Worm (Caenorhabditis elegans) whole organism, young adult: ENCODE measurements around the gene R13A5.10.

ENCODE experiments used
- B0019.2 ChIP-seq: fragments of 200-800 bp; sonication (Bioruptor generic); conservative IDR thresholded peaks from 2 replicates; pipeline ENCODE4 v1.3.6; 2022; ENCODE audit warnings: missing genetic modification reagents, missing genetic modification characterization, missing compliant biosample characterization
- B0336.3 ChIP-seq: fragments of 200-800 bp; sonication (Bioruptor generic); IDR thresholded peaks from 2 replicates; pipeline ENCODE4 v1.3.6; 2022; ENCODE audit warnings: missing genetic modification characterization, missing compliant biosample characterization
- C06A6.2 ChIP-seq: fragments of 200-800 bp; sonication (Bioruptor generic); conservative IDR thresholded peaks from 2 replicates; pipeline ENCODE4 v1.3.6; 2022; ENCODE audit warnings: missing genetic modification characterization, missing compliant biosample characterization
- D2030.7 ChIP-seq: fragments of 200-800 bp; sonication (Bioruptor generic); IDR thresholded peaks from 2 replicates; pipeline ENCODE4 v1.3.6; 2022; ENCODE audit warnings: missing genetic modification reagents, missing genetic modification characterization, missing compliant biosample characterization
- F10E7.11 ChIP-seq: sonication (generic microtip); optimal IDR thresholded peaks from 2 replicates; lab custom pipeline; 2017; ENCODE audit warnings: mild to moderate bottlenecking, missing genetic modification characterization, moderate library complexity, missing compliant biosample characterization
- F52B5.7 ChIP-seq: sonication (generic microtip); optimal IDR thresholded peaks from 2 replicates; lab custom pipeline; 2016; ENCODE audit warnings: mild to moderate bottlenecking, missing genetic modification characterization, missing compliant biosample characterization
- F55B11.4 ChIP-seq: sonication (generic microtip); optimal IDR thresholded peaks from 2 replicates; lab custom pipeline; 2016; ENCODE audit warnings: missing compliant biosample characterization, missing genetic modification characterization, borderline replicate concordance; ENCODE audit not compliant: insufficient read depth
- Y79H2A.3 ChIP-seq: fragments of 200-800 bp; sonication (Bioruptor generic); conservative IDR thresholded peaks from 2 replicates; pipeline ENCODE4 v1.3.6; 2022; ENCODE audit warnings: missing genetic modification reagents, missing genetic modification characterization, missing compliant biosample characterization
- atf-7 ChIP-seq: sonication (generic microtip); optimal IDR thresholded peaks from 2 replicates; lab custom pipeline; 2017; ENCODE audit warnings: mild to moderate bottlenecking, missing genetic modification characterization, missing compliant biosample characterization
- bed-2 ChIP-seq: fragments of 200-800 bp; sonication (Bioruptor generic); IDR thresholded peaks from 2 replicates; pipeline ENCODE4 v1.3.6; 2022; ENCODE audit warnings: missing genetic modification reagents, missing genetic modification characterization, missing compliant biosample characterization
- cebp-2 ChIP-seq: fragments of 200-800 bp; sonication (Bioruptor generic); IDR thresholded peaks from 2 replicates; pipeline ENCODE4 v1.3.6; 2022; ENCODE audit warnings: missing genetic modification characterization, missing compliant biosample characterization
- ceh-40 ChIP-seq: fragments of 200-800 bp; sonication (Bioruptor generic); IDR thresholded peaks from 2 replicates; pipeline ENCODE4 v1.3.6; 2022; ENCODE audit warnings: missing genetic modification characterization, missing compliant biosample characterization
- ceh-58 ChIP-seq: fragments of 200-800 bp; sonication (Bioruptor generic); IDR thresholded peaks from 2 replicates; pipeline ENCODE4 v1.3.6; 2022; ENCODE audit warnings: missing genetic modification characterization, missing compliant biosample characterization
- ceh-79 ChIP-seq: sonication (generic microtip); optimal IDR thresholded peaks from 2 replicates; lab custom pipeline; 2017; ENCODE audit warnings: mild to moderate bottlenecking, missing genetic modification characterization, missing compliant biosample characterization
- ceh-91 ChIP-seq: fragments of 200-800 bp; sonication (Bioruptor generic); IDR thresholded peaks from 2 replicates; pipeline ENCODE4 v1.3.6; 2022; ENCODE audit warnings: missing genetic modification reagents, missing genetic modification characterization, missing compliant biosample characterization
- dpff-1 ChIP-seq: sonication (generic microtip); optimal IDR thresholded peaks from 2 replicates; lab custom pipeline; 2017; ENCODE audit warnings: mild to moderate bottlenecking, missing genetic modification characterization, missing compliant biosample characterization
- dpl-1 ChIP-seq: fragments of 150-350 bp; optimal IDR thresholded peaks from 2 replicates; lab custom pipeline; 2014; ENCODE audit warnings: missing biosample characterization, missing genetic modification reagents, missing genetic modification characterization
- let-526 ChIP-seq: fragments of 200-800 bp; sonication (Bioruptor generic); IDR thresholded peaks from 2 replicates; pipeline ENCODE4 v1.3.6; 2022; ENCODE audit warnings: missing genetic modification reagents, missing genetic modification characterization, missing compliant biosample characterization
- lin-35 ChIP-seq, 3 experiments: fragments of 150-350 bp in 2 of 3; sonication (generic microtip) in 1 of 3; optimal IDR thresholded peaks; 2 replicates each; lab custom pipeline; 2014 to 2018; ENCODE audit warnings: missing biosample characterization in 3 of 3, missing genetic modification characterization in 3 of 3, missing genetic modification reagents in 3 of 3
- lin-40 ChIP-seq: sonication (generic microtip); optimal IDR thresholded peaks from 2 replicates; lab custom pipeline; 2016; ENCODE audit warnings: missing genetic modification characterization, mild to moderate bottlenecking, missing compliant biosample characterization, missing genotype, missing genetic modification reagents
- madf-3 ChIP-seq: fragments of 200-800 bp; sonication (Bioruptor generic); IDR thresholded peaks from 2 replicates; pipeline ENCODE4 v1.3.6; 2022; ENCODE audit warnings: missing genetic modification reagents, missing genetic modification characterization, missing compliant biosample characterization
- madf-8 ChIP-seq: fragments of 200-800 bp; sonication (Bioruptor generic); conservative IDR thresholded peaks from 2 replicates; pipeline ENCODE4 v1.3.6; 2022; ENCODE audit warnings: missing genetic modification reagents, missing genetic modification characterization, missing compliant biosample characterization
- mcd-1 ChIP-seq: fragments of 200-800 bp; sonication (Bioruptor generic); IDR thresholded peaks from 2 replicates; pipeline ENCODE4 v1.3.6; 2022; ENCODE audit warnings: missing genetic modification reagents, missing genetic modification characterization, missing compliant biosample characterization
- mxl-1 ChIP-seq: sonication (generic microtip); optimal IDR thresholded peaks from 2 replicates; lab custom pipeline; 2016; ENCODE audit warnings: missing genetic modification characterization, missing compliant biosample characterization
- nfya-2 ChIP-seq: fragments of 200-800 bp; sonication (Bioruptor generic); IDR thresholded peaks from 2 replicates; pipeline ENCODE4 v1.3.6; 2022; ENCODE audit warnings: missing genetic modification reagents, missing genetic modification characterization, missing compliant biosample characterization
- nhr-80 ChIP-seq: sonication (generic microtip); optimal IDR thresholded peaks from 2 replicates; lab custom pipeline; 2016; ENCODE audit warnings: missing genetic modification characterization, missing compliant biosample characterization
- nhr-90 ChIP-seq: sonication (generic microtip); optimal IDR thresholded peaks from 2 replicates; lab custom pipeline; 2016; ENCODE audit warnings: missing genotype, mild to moderate bottlenecking, missing genetic modification characterization, missing compliant biosample characterization
- pha-4 ChIP-seq: fragments of 150-350 bp; sonication (generic microtip); optimal IDR thresholded peaks from 2 replicates; lab custom pipeline; 2014; ENCODE audit warnings: missing biosample characterization, missing genetic modification reagents, missing genetic modification characterization
- repo-1 ChIP-seq: sonication (generic microtip); optimal IDR thresholded peaks from 2 replicates; lab custom pipeline; 2017; ENCODE audit warnings: mild to moderate bottlenecking, missing genetic modification characterization, missing compliant biosample characterization
- sea-2 ChIP-seq: fragments of 200-800 bp; sonication (Bioruptor generic); IDR thresholded peaks from 2 replicates; pipeline ENCODE4 v1.3.6; 2022; ENCODE audit warnings: missing genetic modification characterization, missing compliant biosample characterization
- snpc-1.3 ChIP-seq: sonication (generic microtip); optimal IDR thresholded peaks from 2 replicates; lab custom pipeline; 2017; ENCODE audit warnings: missing genetic modification characterization, mild to moderate bottlenecking, missing compliant biosample characterization, antibody characterized with exemption, moderate library complexity, missing genotype, missing genetic modification reagents; ENCODE audit not compliant: insufficient read depth
- sptf-2 ChIP-seq: fragments of 200-800 bp; sonication (Bioruptor generic); optimal IDR thresholded peaks from 2 replicates; lab custom pipeline; 2018; ENCODE audit warnings: mild to moderate bottlenecking, missing genetic modification characterization, missing compliant biosample characterization
- tbp1 ChIP-seq: fragments of 200-800 bp; sonication (Bioruptor generic); optimal IDR thresholded peaks from 2 replicates; lab custom pipeline; 2018; ENCODE audit warnings: mild to moderate bottlenecking, missing genetic modification characterization, missing compliant biosample characterization
- zfh-2 ChIP-seq: fragments of 200-800 bp; sonication (Bioruptor generic); conservative IDR thresholded peaks from 2 replicates; pipeline ENCODE4 v1.3.6; 2022; ENCODE audit warnings: missing genetic modification reagents, missing genetic modification characterization, missing compliant biosample characterization
- zim-3 ChIP-seq: sonication (generic microtip); optimal IDR thresholded peaks from 2 replicates; lab custom pipeline; 2017; ENCODE audit warnings: mild to moderate bottlenecking, missing genetic modification characterization, moderate library complexity, missing compliant biosample characterization
- ztf-22 ChIP-seq: fragments of 200-800 bp; sonication (Bioruptor generic); optimal IDR thresholded peaks from 2 replicates; lab custom pipeline; 2018; ENCODE audit warnings: mild to moderate bottlenecking, missing genetic modification characterization, moderate library complexity, missing compliant biosample characterization
- ztf-26 ChIP-seq: sonication (generic microtip); optimal IDR thresholded peaks from 2 replicates; lab custom pipeline; 2017; ENCODE audit warnings: missing genetic modification characterization, missing compliant biosample characterization
- ztf-28 ChIP-seq: fragments of 200-800 bp; sonication (Bioruptor generic); IDR thresholded peaks from 2 replicates; pipeline ENCODE4 v1.3.6; 2022; ENCODE audit warnings: missing genetic modification reagents, missing genetic modification characterization, missing compliant biosample characterization
- ztf-3 ChIP-seq: fragments of 200-800 bp; sonication (Bioruptor generic); optimal IDR thresholded peaks from 2 replicates; lab custom pipeline; 2018; ENCODE audit warnings: mild to moderate bottlenecking, missing genetic modification characterization, missing compliant biosample characterization
- ztf-6 ChIP-seq: fragments of 200-800 bp; sonication (Bioruptor generic); IDR thresholded peaks from 2 replicates; pipeline ENCODE4 v1.3.6; 2022; ENCODE audit warnings: missing genetic modification reagents, missing genetic modification characterization, missing compliant biosample characterization

Gene R13A5.10

DNA sequence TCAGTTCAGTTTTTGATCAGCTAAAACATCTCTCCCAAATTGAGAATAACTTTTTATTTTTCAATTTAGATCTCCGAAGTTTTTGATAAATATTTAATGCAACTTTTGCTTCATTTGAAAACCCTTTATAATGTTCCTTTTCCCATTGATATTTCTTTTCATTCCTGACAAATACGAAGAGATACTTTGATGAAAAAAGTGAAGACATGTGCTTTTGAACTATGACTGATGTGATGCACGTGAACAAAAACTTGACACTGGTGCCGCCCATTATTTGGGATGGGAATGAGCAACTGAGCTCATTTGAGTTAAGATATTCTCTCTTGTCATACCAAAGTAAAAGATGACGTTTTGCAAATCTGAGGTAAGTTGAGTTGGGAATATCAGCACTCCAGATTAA is 33.4 kb upstream of the R13A5.10 start, which contains the start of gene T04A6.1:
TSS of gene T04A6.1 (plus strand) at position 301 of the 400 bp plus-strand sequence.
- TF ChIP-seq mcd-1 (GFP tag; lab: Robert Waterston, UW): no peak
- no peak for TF ChIP-seq pha-4 (tag; lab: Kevin White, UChicago)
- no peak for TF ChIP-seq F52B5.7 (tag; lab: Kevin White, UChicago)
- TF ChIP-seq snpc-1.3 (tag; lab: Kevin White, UChicago): no peak
- no peak for TF ChIP-seq dpff-1
- TF ChIP-seq B0019.2 (GFP tag; lab: Robert Waterston, UW): no peak
- TF ChIP-seq madf-3 (GFP tag; lab: Robert Waterston, UW): no peak
- TF ChIP-seq repo-1 (tag; lab: Kevin White, UChicago): no peak
- no peak for TF ChIP-seq D2030.7 (GFP tag; lab: Robert Waterston, UW)
- no peak for TF ChIP-seq lin-35 (GFP tag; optimal IDR thresholded peaks at IDR 0.05; lab: Kevin White, UChicago)
- no peak for TF ChIP-seq ztf-22
- TF ChIP-seq let-526 (GFP tag; lab: Robert Waterston, UW): no peak
- no peak for TF ChIP-seq ztf-28
- no peak for TF ChIP-seq nfya-2 (GFP tag; lab: Robert Waterston, UW)
- TF ChIP-seq F10E7.11 (tag; lab: Kevin White, UChicago): no peak
- no peak for TF ChIP-seq ztf-26 (tag; lab: Kevin White, UChicago)
- TF ChIP-seq B0336.3 (GFP tag; lab: Robert Waterston, UW): no peak

DNA sequence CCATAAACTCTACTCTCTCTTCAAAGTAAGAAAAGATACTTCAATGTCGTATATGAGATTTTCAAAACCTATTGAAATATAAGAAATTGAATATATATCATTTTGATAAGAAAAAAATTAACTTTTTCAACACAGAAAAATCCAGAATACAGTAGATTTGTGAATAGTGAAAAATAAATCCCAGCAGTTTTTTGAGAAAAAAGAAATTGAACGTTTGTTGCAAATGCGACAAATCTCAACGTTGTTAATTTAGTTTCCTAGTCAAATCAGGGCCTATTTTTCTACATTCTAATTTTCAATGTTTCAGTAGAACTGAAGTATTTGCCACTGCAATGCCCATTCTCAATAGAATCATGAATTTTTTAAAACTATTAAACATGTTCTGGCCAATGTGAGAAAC is 31.7 kb upstream of the R13A5.10 start, which contains the start of gene T04A6.2:
TSS of gene T04A6.2 (plus strand) at position 301 of the 400 bp plus-strand sequence.
- TF ChIP-seq cebp-2 (GFP tag; lab: Robert Waterston, UW): no peak
- TF ChIP-seq madf-8 (GFP tag; lab: Robert Waterston, UW): no peak
- TF ChIP-seq tbp1 (GFP tag; lab: Kevin White, UChicago): no peak

DNA sequence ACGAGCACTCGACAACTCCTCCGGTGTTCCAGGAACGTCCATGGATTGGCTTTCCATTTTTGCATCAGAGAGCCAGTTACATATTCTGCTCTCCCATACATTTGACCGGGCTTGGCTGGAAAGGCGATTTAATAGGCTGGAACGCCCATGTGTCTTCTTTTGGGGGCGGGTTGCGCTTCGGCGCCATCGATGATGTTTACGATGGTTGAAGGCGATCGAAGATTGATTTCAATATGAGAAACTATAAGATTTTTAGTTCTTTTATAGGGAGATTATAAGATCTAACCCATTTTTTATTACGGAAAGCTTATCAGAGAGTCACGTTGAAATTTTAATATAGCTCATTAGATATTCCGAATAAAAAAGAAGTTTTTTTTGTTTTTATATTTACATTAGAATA is 26.4 kb upstream of the R13A5.10 start, which contains the start of gene nsph-4.3:
TSS of gene nsph-4.3 (minus strand) at position 101 of the 400 bp plus-strand sequence.
- TF ChIP-seq ztf-3 (GFP tag; lab: Kevin White, UChicago) (no peak), cebp-2 (GFP tag; lab: Robert Waterston, UW) (no peak), ceh-58 (GFP tag; lab: Robert Waterston, UW) (no peak)

DNA sequence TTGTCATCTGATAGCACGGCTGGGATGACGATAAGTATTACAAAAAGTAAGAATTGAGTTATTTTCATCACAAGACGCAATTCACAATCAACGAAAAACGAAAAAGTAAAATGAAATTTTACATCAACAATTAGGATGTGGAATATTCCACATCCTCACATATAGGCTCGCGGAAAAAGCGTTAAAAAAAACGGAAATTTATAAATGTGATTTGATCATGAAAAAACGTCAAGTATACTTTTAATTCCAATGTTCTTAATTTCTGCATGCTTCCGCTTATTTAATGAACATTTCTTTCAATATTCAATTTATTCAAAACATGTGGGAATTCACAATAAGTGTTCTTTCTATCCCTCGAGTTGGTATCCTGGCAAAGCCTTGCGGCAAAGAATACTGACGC is 25.4 kb upstream of the R13A5.10 start, which contains the start of gene T04A6.3:
TSS of gene T04A6.3 (minus strand) at position 101 of the 400 bp plus-strand sequence.
- no peak for TF ChIP-seq ztf-6 (GFP tag; lab: Robert Waterston, UW)
- TF ChIP-seq ceh-79 (tag; lab: Kevin White, UChicago): no peak
- no peak for TF ChIP-seq dpff-1
- TF ChIP-seq sptf-2 (GFP tag; lab: Kevin White, UChicago): no peak
- TF ChIP-seq ceh-40 (GFP tag; lab: Robert Waterston, UW): no peak
- TF ChIP-seq bed-2 (GFP tag; lab: Robert Waterston, UW): no peak
- TF ChIP-seq B0336.3 (GFP tag; lab: Robert Waterston, UW): no peak
- no peak for TF ChIP-seq lin-40 (tag; lab: Kevin White, UChicago)
- TF ChIP-seq mxl-1: no peak
- TF ChIP-seq nhr-90 (tag; lab: Kevin White, UChicago): no peak
- no peak for TF ChIP-seq nhr-80 (tag; lab: Kevin White, UChicago)
- no peak for TF ChIP-seq ceh-91 (GFP tag; lab: Robert Waterston, UW)
- TF ChIP-seq C06A6.2 (GFP tag; lab: Robert Waterston, UW): no peak
- TF ChIP-seq atf-7: no peak
- no peak for TF ChIP-seq dpl-1
- no peak for TF ChIP-seq sea-2 (GFP tag; lab: Robert Waterston, UW)
- no peak for TF ChIP-seq Y79H2A.3 (GFP tag; lab: Robert Waterston, UW)
- TF ChIP-seq zim-3 (tag; lab: Kevin White, UChicago): no peak
- no peak for TF ChIP-seq zfh-2 (GFP tag; lab: Robert Waterston, UW)
- TF ChIP-seq F55B11.4: no peak
